Worm (Caenorhabditis elegans): ENCODE measurements around the gene fipr-5.

fipr-5 gene

DNA sequence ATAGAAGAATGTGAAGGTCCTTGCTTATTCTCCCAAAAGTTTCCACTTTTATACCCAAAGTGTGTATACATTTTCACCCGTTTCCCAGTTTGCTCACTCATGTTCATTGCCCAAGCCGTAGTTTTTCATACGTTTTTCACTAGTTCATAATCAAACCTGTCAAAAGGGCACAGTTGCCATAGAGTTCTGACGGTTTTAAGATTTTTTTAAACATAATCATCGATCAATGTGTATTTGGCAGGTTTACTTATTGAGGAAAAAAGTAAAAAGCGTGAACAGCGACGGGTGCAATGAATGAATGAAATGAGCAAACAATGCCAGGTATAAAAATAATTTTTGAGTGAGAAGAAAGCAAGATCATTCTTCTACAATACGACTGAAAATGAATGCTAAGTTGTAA is at the start of gene fipr-5, which contains the start of gene fipr-9:
Gene fipr-5 (minus strand): TSS at position 101 of the 400 bp plus-strand sequence.
Gene fipr-9 (plus strand): TSS at position 346 of the 400 bp plus-strand sequence.
- TF ChIP-seq lin-35 (GFP tag; optimal IDR thresholded peaks at IDR 0.05) (no peak), Y67H2A.10 (GFP tag; conservative IDR thresholded peaks at IDR 0.05) (no peak), efl-1 (GFP tag; optimal IDR thresholded peaks at IDR 0.05) (no peak), cebp-1 (GFP tag; IDR thresholded peaks at IDR 0.05) (no peak), cebp-1 (tag; optimal IDR thresholded peaks at IDR 0.05) (no peak), B0019.2 (GFP tag; conservative IDR thresholded peaks at IDR 0.05) (no peak), nhr-27 (tag; optimal IDR thresholded peaks at IDR 0.05) (no peak), dpl-1 (GFP tag; optimal IDR thresholded peaks at IDR 0.05) (no peak), F33H1.4 (GFP tag; IDR thresholded peaks at IDR 0.05) (no peak), pha-4 (tag; optimal IDR thresholded peaks at IDR 0.05) (no peak), hmg-20 (GFP tag; IDR thresholded peaks at IDR 0.05) (no peak), Y56A3A.18 (GFP tag; IDR thresholded peaks at IDR 0.05) (no peak), sea-2 (GFP tag; IDR thresholded peaks at IDR 0.05) (no peak), ets-4 (GFP tag; optimal IDR thresholded peaks at IDR 0.05) (no peak), nhr-80 (tag; optimal IDR thresholded peaks at IDR 0.05) (no peak)

DNA sequence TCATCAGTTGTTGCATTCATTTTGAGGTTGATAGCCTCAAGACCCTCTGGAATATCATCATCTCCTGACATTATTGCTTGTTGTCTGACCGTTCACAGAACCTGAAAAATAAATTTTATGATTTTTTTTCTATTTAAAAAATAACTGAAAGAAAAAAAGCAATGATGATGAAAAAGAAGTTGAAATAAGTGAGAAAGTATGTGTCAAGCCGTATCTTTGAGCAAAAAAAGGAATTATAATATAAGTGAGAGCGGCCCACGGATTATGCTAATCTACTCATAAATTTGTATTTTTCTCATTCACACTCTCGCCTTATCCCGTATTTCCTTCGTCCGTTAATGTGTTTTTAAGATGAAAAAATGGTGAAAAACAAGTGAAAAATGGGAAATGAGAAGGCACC is 49.0 kb upstream of the fipr-5 start, which contains the start of gene ric-4:
Gene ric-4 (minus strand): TSS at position 101 of the 400 bp plus-strand sequence.
- no peak for TF ChIP-seq tlf-1 (GFP tag; optimal IDR thresholded peaks at IDR 0.05)
- TF ChIP-seq B0035.1 (tag; optimal IDR thresholded peaks at IDR 0.05): no peak
- no peak for TF ChIP-seq attf-6 (GFP tag; IDR thresholded peaks at IDR 0.05)
- TF ChIP-seq ztf-25 (GFP tag; IDR thresholded peaks at IDR 0.05): no peak
- no peak for TF ChIP-seq cebp-2 (GFP tag; IDR thresholded peaks at IDR 0.05)
- TF ChIP-seq B0019.2 (GFP tag; conservative IDR thresholded peaks at IDR 0.05): no peak
- TF ChIP-seq lir-1 (GFP tag; conservative IDR thresholded peaks at IDR 0.05): no peak
- no peak for TF ChIP-seq B0336.3 (GFP tag; IDR thresholded peaks at IDR 0.05)
- TF ChIP-seq F49E8.2 (tag; optimal IDR thresholded peaks at IDR 0.05; ENCODE audit: insufficient read depth): no peak
- TF ChIP-seq Y67H2A.10 (GFP tag; conservative IDR thresholded peaks at IDR 0.05): no peak
- TF ChIP-seq K11D2.4 (GFP tag; IDR thresholded peaks at IDR 0.05): no peak
- no peak for TF ChIP-seq ccch-3 (GFP tag; optimal IDR thresholded peaks at IDR 0.05)
- TF ChIP-seq B0261.1 (tag; optimal IDR thresholded peaks at IDR 0.05): no peak
- TF ChIP-seq mcd-1 (GFP tag; IDR thresholded peaks at IDR 0.05): no peak
- TF ChIP-seq lsl-1 (GFP tag; optimal IDR thresholded peaks at IDR 0.05): no peak

DNA sequence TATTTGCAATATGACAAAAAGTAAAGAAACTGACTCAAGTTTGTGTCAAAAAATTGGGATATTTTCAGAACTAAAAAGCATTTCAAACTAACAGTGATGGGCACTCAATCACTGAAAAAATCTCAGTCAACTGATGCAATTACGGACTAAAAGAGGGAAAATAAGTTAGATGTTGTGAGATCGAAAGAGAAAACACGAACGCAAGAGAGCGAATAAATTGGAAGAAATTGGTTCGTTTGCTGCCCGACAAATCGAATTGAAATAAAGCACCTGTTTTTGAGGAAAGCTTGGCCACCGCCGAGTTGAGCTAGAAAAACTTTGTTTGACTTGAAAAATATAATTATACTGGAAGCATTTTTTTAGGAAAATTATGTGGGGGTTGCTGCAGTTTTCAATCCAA is 44.8 kb upstream of the fipr-5 start:
- TF ChIP-seq ccch-3 (GFP tag; optimal IDR thresholded peaks at IDR 0.05): no peak
- no peak for TF ChIP-seq zfh-2 (GFP tag; conservative IDR thresholded peaks at IDR 0.05)

DNA sequence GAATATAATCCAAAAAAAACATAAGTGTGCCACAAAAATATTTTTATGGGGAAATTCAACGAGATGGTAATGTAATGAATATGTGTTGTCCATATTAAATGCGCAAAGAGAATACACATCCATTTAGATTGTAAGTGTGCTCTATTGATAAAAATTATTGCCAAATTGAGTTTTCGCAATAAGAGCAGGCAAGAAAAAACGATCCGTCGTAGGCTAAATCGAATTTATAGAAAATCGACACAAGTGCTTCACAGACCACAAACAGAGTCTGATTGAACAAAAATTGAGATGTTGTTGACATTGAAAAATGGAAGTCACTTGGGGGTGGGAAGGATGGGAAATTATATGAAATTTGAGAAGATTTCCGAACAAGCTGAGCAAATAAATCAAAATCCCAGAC is 43.8 kb upstream of the fipr-5 start:
- TF ChIP-seq madf-8 (GFP tag; conservative IDR thresholded peaks at IDR 0.05): no peak
- TF ChIP-seq F57A8.1 (GFP tag; optimal IDR thresholded peaks at IDR 0.05): no peak
- TF ChIP-seq egl-18 (GFP tag; IDR thresholded peaks at IDR 0.05): no peak
- TF ChIP-seq lsl-1 (GFP tag; optimal IDR thresholded peaks at IDR 0.05): no peak
- no peak for TF ChIP-seq B0336.3 (GFP tag; IDR thresholded peaks at IDR 0.05)
- TF ChIP-seq snpc-1.1 (tag; optimal IDR thresholded peaks at IDR 0.05; ENCODE audit: insufficient read depth): no peak
- TF ChIP-seq xnd-1 (tag; optimal IDR thresholded peaks at IDR 0.05): no peak
- TF ChIP-seq egl-44 (GFP tag; IDR thresholded peaks at IDR 0.05): no peak
- TF ChIP-seq let-526 (GFP tag; IDR thresholded peaks at IDR 0.05): no peak
- no peak for TF ChIP-seq snpc-1.3 (tag; optimal IDR thresholded peaks at IDR 0.05; ENCODE audit: insufficient read depth)
- TF ChIP-seq tbp1 (GFP tag; optimal IDR thresholded peaks at IDR 0.05): no peak
- TF ChIP-seq sdz-38 (tag; optimal IDR thresholded peaks at IDR 0.05): no peak
- no peak for TF ChIP-seq ztf-3 (GFP tag; optimal IDR thresholded peaks at IDR 0.05)
- TF ChIP-seq bed-2 (GFP tag; IDR thresholded peaks at IDR 0.05): no peak
- no peak for TF ChIP-seq dpl-1 (GFP tag; optimal IDR thresholded peaks at IDR 0.05)
- no peak for TF ChIP-seq die-1 (tag; optimal IDR thresholded peaks at IDR 0.05)
